Worm (Caenorhabditis elegans) whole organism, L3 larva: Measurements from ENCODE around the gene dot-1.3.

Experiments used
- R02D3.7 ChIP-seq: fragments of 150-350 bp; optimal IDR thresholded peaks from 2 replicates; lab custom pipeline; 2014; ENCODE audit warnings: missing biosample characterization, missing genetic modification characterization
- aly-2 ChIP-seq: fragments of 150-350 bp; optimal IDR thresholded peaks from 2 replicates; lab custom pipeline; 2014; ENCODE audit warnings: missing biosample characterization, missing genetic modification characterization
- ama-1 ChIP-seq: fragments of 150-350 bp; optimal IDR thresholded peaks from 2 replicates; lab custom pipeline; 2018
- ceh-16 ChIP-seq: sonication (generic microtip); optimal IDR thresholded peaks from 2 replicates; lab custom pipeline; 2017; ENCODE audit warnings: missing biosample characterization, missing genetic modification characterization
- ceh-28 ChIP-seq: fragments of 150-350 bp; optimal IDR thresholded peaks from 2 replicates; lab custom pipeline; 2014; ENCODE audit warnings: missing biosample characterization, missing genetic modification reagents, missing genetic modification characterization
- ceh-9 ChIP-seq: sonication (generic microtip); optimal IDR thresholded peaks from 2 replicates; lab custom pipeline; 2018; ENCODE audit warnings: missing biosample characterization, missing genetic modification characterization
- daf-12 ChIP-seq: fragments of 150-350 bp; optimal IDR thresholded peaks from 2 replicates; lab custom pipeline; 2014; ENCODE audit warnings: missing biosample characterization, missing genetic modification reagents, missing genetic modification characterization
- egl-27 ChIP-seq: sonication (generic microtip); optimal IDR thresholded peaks from 4 replicates; lab custom pipeline; 2017; ENCODE audit warnings: missing biosample characterization, missing genetic modification reagents, missing genetic modification characterization
- egl-5 ChIP-seq: fragments of 150-350 bp; optimal IDR thresholded peaks from 2 replicates; lab custom pipeline; 2017; ENCODE audit warnings: missing biosample characterization, missing genetic modification reagents, missing genetic modification characterization, inconsistent platforms
- elt-3 ChIP-seq, 3 experiments: fragments of 150-350 bp in 1 of 3; sonication (generic microtip) in 2 of 3; optimal IDR thresholded peaks; 2 replicates in 2 of 3; 4 replicates in 1 of 3; lab custom pipeline; 2014 to 2017; ENCODE audit warnings: missing biosample characterization in 3 of 3, missing genetic modification characterization in 3 of 3
- eor-1 ChIP-seq, 2 experiments: fragments of 150-350 bp; optimal IDR thresholded peaks; 2 replicates each; lab custom pipeline; 2014 to 2018; ENCODE audit warnings: missing biosample characterization in 2 of 2, missing genetic modification characterization in 2 of 2
- fkh-10 ChIP-seq: sonication (generic microtip); optimal IDR thresholded peaks from 2 replicates; lab custom pipeline; 2017; ENCODE audit warnings: missing biosample characterization, missing genetic modification reagents, missing genetic modification characterization
- fkh-2 ChIP-seq: fragments of 150-350 bp; optimal IDR thresholded peaks from 2 replicates; lab custom pipeline; 2014; ENCODE audit warnings: missing biosample characterization, missing genetic modification reagents, missing genetic modification characterization
- hmg-11 ChIP-seq: sonication (generic microtip); optimal IDR thresholded peaks from 2 replicates; lab custom pipeline; 2016; ENCODE audit warnings: missing genetic modification characterization, missing compliant biosample characterization
- jun-1 ChIP-seq: fragments of 150-350 bp; optimal IDR thresholded peaks from 2 replicates; lab custom pipeline; 2014; ENCODE audit warnings: missing biosample characterization, missing genetic modification reagents, missing genetic modification characterization
- lin-39 ChIP-seq: fragments of 150-350 bp; optimal IDR thresholded peaks from 2 replicates; lab custom pipeline; 2018; ENCODE audit warnings: missing biosample characterization, missing genetic modification reagents, missing genetic modification characterization
- mdl-1 ChIP-seq: fragments of 150-350 bp; optimal IDR thresholded peaks from 2 replicates; lab custom pipeline; 2014; ENCODE audit warnings: missing biosample characterization, missing genetic modification characterization
- mml-1 ChIP-seq: fragments of 150-350 bp; sonication (generic microtip); optimal IDR thresholded peaks from 3 replicates; lab custom pipeline; 2014; ENCODE audit warnings: missing biosample characterization, missing genetic modification characterization
- nfya-1 ChIP-seq: sonication (generic microtip); optimal IDR thresholded peaks from 2 replicates; lab custom pipeline; 2017; ENCODE audit warnings: missing genetic modification characterization, mild to moderate bottlenecking, missing compliant biosample characterization, antibody characterized with exemption, moderate library complexity; ENCODE audit not compliant: insufficient read depth
- nhr-11 ChIP-seq: fragments of 150-350 bp; optimal IDR thresholded peaks from 2 replicates; lab custom pipeline; 2014; ENCODE audit warnings: missing biosample characterization, missing genetic modification characterization
- nhr-23 ChIP-seq: fragments of 150-350 bp; optimal IDR thresholded peaks from 2 replicates; lab custom pipeline; 2014; ENCODE audit warnings: missing biosample characterization, missing genetic modification reagents, missing genetic modification characterization
- nhr-237 ChIP-seq: fragments of 150-350 bp; optimal IDR thresholded peaks from 2 replicates; lab custom pipeline; 2014; ENCODE audit warnings: missing biosample characterization, missing genetic modification characterization
- nhr-43 ChIP-seq: sonication (generic microtip); optimal IDR thresholded peaks from 2 replicates; lab custom pipeline; 2016; ENCODE audit warnings: mild to moderate bottlenecking, missing genetic modification characterization, missing compliant biosample characterization; ENCODE audit not compliant: poor library complexity, severe bottlenecking
- nhr-76 ChIP-seq: fragments of 150-350 bp; sonication (generic microtip); optimal IDR thresholded peaks from 5 replicates; lab custom pipeline; 2014; ENCODE audit warnings: missing biosample characterization, missing genetic modification characterization
- nhr-77 ChIP-seq: fragments of 150-350 bp; optimal IDR thresholded peaks from 2 replicates; lab custom pipeline; 2014; ENCODE audit warnings: missing biosample characterization, missing genetic modification characterization
- pha-4 ChIP-seq: fragments of 150-350 bp; optimal IDR thresholded peaks from 2 replicates; lab custom pipeline; 2014; ENCODE audit warnings: missing biosample characterization, missing genetic modification reagents, missing genetic modification characterization
- pqm-1 ChIP-seq: fragments of 150-350 bp; optimal IDR thresholded peaks from 2 replicates; lab custom pipeline; 2017; ENCODE audit warnings: missing biosample characterization, missing genetic modification characterization, inconsistent platforms
- sea-2 ChIP-seq: fragments of 150-350 bp; sonication (generic microtip); optimal IDR thresholded peaks from 4 replicates; lab custom pipeline; 2014; ENCODE audit warnings: missing biosample characterization, missing genetic modification reagents, missing genetic modification characterization
- skn-1 ChIP-seq: fragments of 150-350 bp; optimal IDR thresholded peaks from 2 replicates; lab custom pipeline; 2014; ENCODE audit warnings: missing biosample characterization, missing genetic modification characterization
- snpc-4 ChIP-seq: fragments of 150-350 bp; optimal IDR thresholded peaks from 2 replicates; lab custom pipeline; 2014; ENCODE audit warnings: missing biosample characterization, missing genetic modification characterization
- tbx-2 ChIP-seq: sonication (generic microtip); optimal IDR thresholded peaks from 2 replicates; lab custom pipeline; 2016; ENCODE audit warnings: mild to moderate bottlenecking, missing genetic modification characterization, missing compliant biosample characterization
- unc-39 ChIP-seq: sonication (generic microtip); optimal IDR thresholded peaks from 4 replicates; lab custom pipeline; 2017; ENCODE audit warnings: missing biosample characterization, missing genetic modification characterization
- unc-62 ChIP-seq: fragments of 150-350 bp; sonication (generic microtip); optimal IDR thresholded peaks from 4 replicates; lab custom pipeline; 2014; ENCODE audit warnings: missing biosample characterization, missing genetic modification reagents, missing genetic modification characterization
- zag-1 ChIP-seq: fragments of 150-350 bp; optimal IDR thresholded peaks from 2 replicates; lab custom pipeline; 2014; ENCODE audit warnings: missing biosample characterization, missing genetic modification characterization
- ztf-11 ChIP-seq: fragments of 150-350 bp; optimal IDR thresholded peaks from 2 replicates; lab custom pipeline; 2014; ENCODE audit warnings: missing biosample characterization, missing genetic modification characterization
- ztf-4 ChIP-seq: fragments of 150-350 bp; optimal IDR thresholded peaks from 2 replicates; lab custom pipeline; 2014; ENCODE audit warnings: missing biosample characterization, missing genetic modification characterization

Gene dot-1.3

ce11 chrX:12328676-12329075 is 26.0 kb upstream of the dot-1.3 start, which contains the start of gene srd-45:
Gene srd-45, plus strand, starts transcription at chrX:12328976.
- TF ChIP-seq egl-5 (tag; lab: Kevin White, UChicago) (no peak), mml-1 (tag; lab: Kevin White, UChicago) (no peak), unc-62 (GFP tag; lab: Kevin White, UChicago) (no peak), ceh-16 (tag; lab: Kevin White, UChicago) (no peak), egl-27 (no peak), pha-4 (no peak), snpc-4 (no peak), nhr-11 (no peak), jun-1 (tag; lab: Kevin White, UChicago) (no peak), lin-39 (tag; lab: Kevin White, UChicago) (no peak), ceh-9 (no peak), elt-3 (tag; optimal IDR thresholded peaks at IDR 0.05; lab: Kevin White, UChicago) (no peak), pqm-1 (tag; lab: Kevin White, UChicago) (no peak), skn-1 (tag; lab: Kevin White, UChicago) (no peak), zag-1 (no peak), ama-1 (no peak), tbx-2 (tag; lab: Kevin White, UChicago) (no peak), R02D3.7 (tag; lab: Kevin White, UChicago) (no peak), nhr-43 (tag; lab: Kevin White, UChicago) (no peak)

ce11 chrX:12326424-12326823 is 23.8 kb upstream of the dot-1.3 start, which contains the start of gene srd-41:
Gene srd-41, plus strand, starts transcription at chrX:12326724.
- no peak for TF ChIP-seq hmg-11 (tag; lab: Kevin White, UChicago)
- no peak for TF ChIP-seq ceh-28 (tag; lab: Kevin White, UChicago)
- no peak for TF ChIP-seq nhr-11
- TF ChIP-seq nhr-237 (tag; lab: Kevin White, UChicago), result no peak
- TF ChIP-seq R02D3.7 (tag; lab: Kevin White, UChicago), result no peak
- TF ChIP-seq zag-1, result no peak
- no peak for TF ChIP-seq nfya-1
- no peak for TF ChIP-seq ztf-11 (tag; lab: Kevin White, UChicago)
- no peak for TF ChIP-seq egl-5 (tag; lab: Kevin White, UChicago)
- no peak for TF ChIP-seq nhr-77 (tag; lab: Kevin White, UChicago)
- TF ChIP-seq pqm-1 (tag; lab: Kevin White, UChicago), result no peak
- no peak for TF ChIP-seq tbx-2 (tag; lab: Kevin White, UChicago)

ce11 chrX:12323439-12323838 is 20.8 kb upstream of the dot-1.3 start, which contains the start of gene srd-40:
Gene srd-40, plus strand, starts transcription at chrX:12323739.
- TF ChIP-seq R02D3.7 (tag; lab: Kevin White, UChicago), result no peak
- no peak for TF ChIP-seq nhr-23 (tag; lab: Kevin White, UChicago)
- no peak for TF ChIP-seq unc-39 (tag; lab: Kevin White, UChicago)

- no peak for TF ChIP-seq eor-1 (tag; optimal IDR thresholded peaks at IDR 0.05; lab: Kevin White, UChicago)
- TF ChIP-seq ceh-9, result no peak
- TF ChIP-seq unc-62 (GFP tag; lab: Kevin White, UChicago), result no peak
- no peak for TF ChIP-seq R02D3.7 (tag; lab: Kevin White, UChicago)
- no peak for TF ChIP-seq fkh-2 (tag; lab: Kevin White, UChicago)
- TF ChIP-seq ztf-4 (tag; lab: Kevin White, UChicago), result no peak
- TF ChIP-seq nhr-76, result no peak
- TF ChIP-seq egl-27, result no peak
- no peak for TF ChIP-seq nfya-1
- no peak for TF ChIP-seq unc-39 (tag; lab: Kevin White, UChicago)
- no peak for TF ChIP-seq jun-1 (tag; lab: Kevin White, UChicago)
- no peak for TF ChIP-seq mml-1 (tag; lab: Kevin White, UChicago)
Observed at ce11 chrX:12321357-12321756, 18.7 kb upstream of the dot-1.3 start, which contains the start of gene F17A2.13. Gene F17A2.13, plus strand, starts transcription at chrX:12321657.

ce11 chrX:12320737-12321136 is 18.1 kb upstream of the dot-1.3 start, which contains the start of gene ceh-40:
Gene ceh-40, minus strand, starts transcription at chrX:12320777.
- TF ChIP-seq unc-39 (tag; lab: Kevin White, UChicago), result no peak
- TF ChIP-seq skn-1 (tag; lab: Kevin White, UChicago), result no peak
- no peak for TF ChIP-seq fkh-10 (GFP tag; lab: Kevin White, UChicago)
- TF ChIP-seq hmg-11 (tag; lab: Kevin White, UChicago), result no peak
- TF ChIP-seq daf-12 (tag; lab: Kevin White, UChicago), result no peak
- TF ChIP-seq mdl-1 (tag; lab: Kevin White, UChicago), result no peak
- no peak for TF ChIP-seq ztf-4 (tag; lab: Kevin White, UChicago)
- TF ChIP-seq aly-2 (tag; lab: Kevin White, UChicago), result no peak
- TF ChIP-seq snpc-4, result no peak
- TF ChIP-seq zag-1, result no peak
- TF ChIP-seq nhr-43 (tag; lab: Kevin White, UChicago), result no peak
- no peak for TF ChIP-seq egl-27
- no peak for TF ChIP-seq nhr-11
- no peak for TF ChIP-seq egl-5 (tag; lab: Kevin White, UChicago)
- TF ChIP-seq unc-62 (GFP tag; lab: Kevin White, UChicago), result no peak
- no peak for TF ChIP-seq sea-2 (GFP tag; lab: Kevin White, UChicago)
- TF ChIP-seq eor-1 (tag; optimal IDR thresholded peaks at IDR 0.05; lab: Kevin White, UChicago), result no peak
- no peak for TF ChIP-seq nhr-237 (tag; lab: Kevin White, UChicago)
